Worm (Caenorhabditis elegans): ENCODE data around the gene ndx-3.

DNA sequence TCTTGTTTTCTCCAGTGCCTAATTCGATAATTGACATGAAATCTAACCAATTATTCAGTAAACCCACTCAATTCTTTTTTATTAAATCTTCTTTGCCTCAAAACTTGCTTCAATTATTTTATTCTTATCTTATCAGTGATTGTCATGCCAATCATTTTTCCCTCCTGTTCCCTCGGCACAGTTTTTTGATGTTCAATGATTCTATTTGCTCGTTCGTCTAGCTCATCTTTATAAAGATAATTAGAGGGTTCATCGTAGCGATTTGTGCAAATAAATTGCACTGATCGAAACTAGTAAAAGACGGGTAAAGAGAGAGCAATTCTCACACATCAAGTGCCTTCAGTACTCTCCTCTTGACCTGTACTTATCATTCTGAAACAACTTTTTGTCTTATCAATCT is 14.2 kb downstream of the ndx-3 start:
- TF ChIP-seq sdc-2 (tag; optimal IDR thresholded peaks at IDR 0.05) (no peak), nfya-1 (tag; optimal IDR thresholded peaks at IDR 0.05) (no peak), F13H6.1 (tag; optimal IDR thresholded peaks at IDR 0.05) (no peak), ama-1 (optimal IDR thresholded peaks at IDR 0.05) (no peak)

All from whole organism, late embryonic.